Worm (Caenorhabditis elegans) whole organism, young adult: ENCODE measurements around the gene C50F4.1.
A peak's percentile ranks its signal among the peaks of the same experiment; 100 is the strongest.

Experiments
- B0336.3 ChIP-seq: fragments of 200-800 bp; sonication (Bioruptor generic); IDR thresholded peaks from 2 replicates; pipeline ENCODE4 v1.3.6; 2022; ENCODE audit warnings: missing genetic modification characterization, missing compliant biosample characterization
- C17E4.6 ChIP-seq: fragments of 200-800 bp; sonication (Bioruptor generic); IDR thresholded peaks from 2 replicates; pipeline ENCODE4 v1.3.6; 2022; ENCODE audit warnings: missing genetic modification reagents, missing genetic modification characterization, missing compliant biosample characterization
- F23B12.7 ChIP-seq: sonication (generic microtip); optimal IDR thresholded peaks from 2 replicates; lab custom pipeline; 2017; ENCODE audit warnings: missing genetic modification characterization, mild to moderate bottlenecking, missing compliant biosample characterization, antibody characterized with exemption, moderate library complexity; ENCODE audit not compliant: insufficient read depth
- F33H1.4 ChIP-seq: fragments of 200-800 bp; sonication (Bioruptor generic); IDR thresholded peaks from 2 replicates; pipeline ENCODE4 v1.3.6; 2022; ENCODE audit warnings: missing genetic modification reagents, missing genetic modification characterization, missing compliant biosample characterization
- F52B5.7 ChIP-seq: sonication (generic microtip); optimal IDR thresholded peaks from 2 replicates; lab custom pipeline; 2016; ENCODE audit warnings: mild to moderate bottlenecking, missing genetic modification characterization, missing compliant biosample characterization
- F57A8.1 ChIP-seq: fragments of 200-800 bp; sonication (Bioruptor generic); optimal IDR thresholded peaks from 2 replicates; lab custom pipeline; 2018; ENCODE audit warnings: mild to moderate bottlenecking, missing genetic modification characterization, moderate library complexity, missing compliant biosample characterization
- F57C9.4 ChIP-seq: sonication (generic microtip); optimal IDR thresholded peaks from 2 replicates; lab custom pipeline; 2017; ENCODE audit warnings: mild to moderate bottlenecking, missing genetic modification characterization, missing compliant biosample characterization
- K11D2.4 ChIP-seq: fragments of 200-800 bp; sonication (Bioruptor generic); IDR thresholded peaks from 2 replicates; pipeline ENCODE4 v1.3.6; 2022; ENCODE audit warnings: missing genetic modification reagents, missing genetic modification characterization, missing compliant biosample characterization
- Y53F4B.3 ChIP-seq: fragments of 200-800 bp; sonication (Bioruptor generic); IDR thresholded peaks from 2 replicates; pipeline ENCODE4 v1.3.6; 2022; ENCODE audit warnings: missing genetic modification reagents, missing genetic modification characterization, missing compliant biosample characterization
- Y56A3A.18 ChIP-seq: fragments of 200-800 bp; sonication (Bioruptor generic); IDR thresholded peaks from 2 replicates; pipeline ENCODE4 v1.3.6; 2022; ENCODE audit warnings: missing genetic modification reagents, missing genetic modification characterization, missing compliant biosample characterization
- akir-1 ChIP-seq: fragments of 200-800 bp; sonication (Bioruptor generic); optimal IDR thresholded peaks from 2 replicates; lab custom pipeline; 2018; ENCODE audit warnings: mild to moderate bottlenecking, missing genetic modification characterization, moderate library complexity, missing compliant biosample characterization
- atf-7 ChIP-seq: sonication (generic microtip); optimal IDR thresholded peaks from 2 replicates; lab custom pipeline; 2017; ENCODE audit warnings: mild to moderate bottlenecking, missing genetic modification characterization, missing compliant biosample characterization
- attf-5 ChIP-seq: fragments of 200-800 bp; sonication (Bioruptor generic); optimal IDR thresholded peaks from 2 replicates; lab custom pipeline; 2018; ENCODE audit warnings: mild to moderate bottlenecking, missing genetic modification characterization, missing compliant biosample characterization
- cebp-1 ChIP-seq, 2 experiments: fragments of 200-800 bp in 1 of 2; sonication (Bioruptor generic) in 1 of 2; sonication (generic microtip) in 1 of 2; IDR thresholded peaks in 1 of 2; optimal IDR thresholded peaks in 1 of 2; 2 replicates each; pipeline versions ENCODE4 v1.3.6 to Lab custom; 2017 to 2022; ENCODE audit warnings: missing compliant biosample characterization in 2 of 2, missing genetic modification characterization in 2 of 2, mild to moderate bottlenecking in 1 of 2, missing genetic modification reagents in 1 of 2, moderate library complexity in 1 of 2
- ceh-58 ChIP-seq: fragments of 200-800 bp; sonication (Bioruptor generic); IDR thresholded peaks from 2 replicates; pipeline ENCODE4 v1.3.6; 2022; ENCODE audit warnings: missing genetic modification characterization, missing compliant biosample characterization
- ceh-79 ChIP-seq: sonication (generic microtip); optimal IDR thresholded peaks from 2 replicates; lab custom pipeline; 2017; ENCODE audit warnings: mild to moderate bottlenecking, missing genetic modification characterization, missing compliant biosample characterization
- chd-7 ChIP-seq: sonication (generic microtip); optimal IDR thresholded peaks from 2 replicates; lab custom pipeline; 2016; ENCODE audit warnings: mild to moderate bottlenecking, missing genetic modification characterization, moderate library complexity, missing compliant biosample characterization
- die-1 ChIP-seq: sonication (generic microtip); optimal IDR thresholded peaks from 2 replicates; lab custom pipeline; 2016; ENCODE audit warnings: missing genotype, mild to moderate bottlenecking, missing genetic modification characterization, missing compliant biosample characterization
- efl-1 ChIP-seq: fragments of 150-350 bp; optimal IDR thresholded peaks from 2 replicates; lab custom pipeline; 2014; ENCODE audit warnings: missing biosample characterization, missing genetic modification reagents, missing genetic modification characterization
- egl-18 ChIP-seq: fragments of 200-800 bp; sonication (Bioruptor generic); IDR thresholded peaks from 2 replicates; pipeline ENCODE4 v1.3.6; 2022; ENCODE audit warnings: missing genetic modification reagents, missing genetic modification characterization, missing compliant biosample characterization
- fkh-3 ChIP-seq: sonication (generic microtip); optimal IDR thresholded peaks from 2 replicates; lab custom pipeline; 2016; ENCODE audit warnings: mild to moderate bottlenecking, missing genetic modification characterization, missing compliant biosample characterization
- gei-17 ChIP-seq: fragments of 200-800 bp; sonication (Bioruptor generic); optimal IDR thresholded peaks from 2 replicates; lab custom pipeline; 2018; ENCODE audit warnings: mild to moderate bottlenecking, missing genetic modification characterization, missing compliant biosample characterization
- him-1 ChIP-seq: sonication (generic microtip); optimal IDR thresholded peaks from 2 replicates; lab custom pipeline; 2016; ENCODE audit warnings: missing genotype, missing genetic modification reagents, missing genetic modification characterization, missing compliant biosample characterization
- hlh-12 ChIP-seq: sonication (generic microtip); optimal IDR thresholded peaks from 2 replicates; lab custom pipeline; 2016; ENCODE audit warnings: missing genetic modification characterization, missing compliant biosample characterization
- lag-1 ChIP-seq: fragments of 200-800 bp; sonication (Bioruptor generic); IDR thresholded peaks from 2 replicates; pipeline ENCODE4 v1.3.6; 2022; ENCODE audit warnings: missing genetic modification reagents, missing genetic modification characterization, missing compliant biosample characterization
- let-607 ChIP-seq, 2 experiments: fragments of 200-800 bp in 1 of 2; sonication (Bioruptor generic) in 1 of 2; sonication (generic microtip) in 1 of 2; optimal IDR thresholded peaks; 2 replicates each; lab custom pipeline; 2016 to 2018; ENCODE audit warnings: mild to moderate bottlenecking in 2 of 2, missing compliant biosample characterization in 2 of 2, missing genetic modification characterization in 2 of 2, moderate library complexity in 2 of 2, missing genotype in 1 of 2
- lin-40 ChIP-seq: sonication (generic microtip); optimal IDR thresholded peaks from 2 replicates; lab custom pipeline; 2016; ENCODE audit warnings: missing genetic modification characterization, mild to moderate bottlenecking, missing compliant biosample characterization, missing genotype, missing genetic modification reagents
- lin-54 ChIP-seq: fragments of 200-800 bp; sonication (Bioruptor generic); optimal IDR thresholded peaks from 2 replicates; lab custom pipeline; 2018; ENCODE audit warnings: mild to moderate bottlenecking, missing genetic modification characterization, missing compliant biosample characterization
- madf-10 ChIP-seq: sonication (generic microtip); optimal IDR thresholded peaks from 2 replicates; lab custom pipeline; 2016; ENCODE audit warnings: mild to moderate bottlenecking, missing genetic modification characterization, missing compliant biosample characterization
- nfya-2 ChIP-seq: fragments of 200-800 bp; sonication (Bioruptor generic); IDR thresholded peaks from 2 replicates; pipeline ENCODE4 v1.3.6; 2022; ENCODE audit warnings: missing genetic modification reagents, missing genetic modification characterization, missing compliant biosample characterization
- nhr-120 ChIP-seq: fragments of 200-800 bp; sonication (Bioruptor generic); IDR thresholded peaks from 2 replicates; pipeline ENCODE4 v1.3.6; 2022; ENCODE audit warnings: missing genetic modification characterization, missing compliant biosample characterization
- nhr-27 ChIP-seq: fragments of 200-800 bp; sonication (Bioruptor generic); optimal IDR thresholded peaks from 2 replicates; lab custom pipeline; 2018; ENCODE audit warnings: mild to moderate bottlenecking, missing genetic modification characterization, moderate library complexity, missing compliant biosample characterization
- pbrm-1 ChIP-seq: fragments of 200-800 bp; sonication (Bioruptor generic); IDR thresholded peaks from 2 replicates; pipeline ENCODE4 v1.3.6; 2022; ENCODE audit warnings: missing genetic modification reagents, missing genetic modification characterization, missing compliant biosample characterization
- rcor-1 ChIP-seq: fragments of 200-800 bp; sonication (Bioruptor generic); IDR thresholded peaks from 2 replicates; pipeline ENCODE4 v1.3.6; 2022; ENCODE audit warnings: missing genetic modification reagents, missing genetic modification characterization, missing compliant biosample characterization
- rpc-1 ChIP-seq, 2 experiments: fragments of 150-350 bp in 1 of 2; sonication (generic microtip) in 1 of 2; optimal IDR thresholded peaks; 2 replicates each; lab custom pipeline; 2014 to 2018; ENCODE audit warnings: missing biosample characterization in 1 of 2, missing genetic modification characterization in 1 of 2, missing genetic modification reagents in 1 of 2, missing genotype in 1 of 2
- sdz-38 ChIP-seq: sonication (generic microtip); optimal IDR thresholded peaks from 2 replicates; lab custom pipeline; 2016; ENCODE audit warnings: missing genotype, missing genetic modification characterization, missing compliant biosample characterization
- snpc-1.1 ChIP-seq: sonication (generic microtip); optimal IDR thresholded peaks from 2 replicates; lab custom pipeline; 2017; ENCODE audit warnings: missing genetic modification characterization, mild to moderate bottlenecking, missing compliant biosample characterization, antibody characterized with exemption, moderate library complexity, missing genotype, missing genetic modification reagents; ENCODE audit not compliant: insufficient read depth
- somi-1 ChIP-seq: fragments of 200-800 bp; sonication (Bioruptor generic); optimal IDR thresholded peaks from 2 replicates; lab custom pipeline; 2018; ENCODE audit warnings: mild to moderate bottlenecking, missing genetic modification characterization, missing compliant biosample characterization
- tbp1 ChIP-seq: fragments of 200-800 bp; sonication (Bioruptor generic); optimal IDR thresholded peaks from 2 replicates; lab custom pipeline; 2018; ENCODE audit warnings: mild to moderate bottlenecking, missing genetic modification characterization, missing compliant biosample characterization
- zim-3 ChIP-seq: sonication (generic microtip); optimal IDR thresholded peaks from 2 replicates; lab custom pipeline; 2017; ENCODE audit warnings: mild to moderate bottlenecking, missing genetic modification characterization, moderate library complexity, missing compliant biosample characterization
- ztf-18 ChIP-seq: sonication (generic microtip); optimal IDR thresholded peaks from 2 replicates; lab custom pipeline; 2016; ENCODE audit warnings: missing genotype, mild to moderate bottlenecking, missing genetic modification characterization, missing compliant biosample characterization
- ztf-26 ChIP-seq: sonication (generic microtip); optimal IDR thresholded peaks from 2 replicates; lab custom pipeline; 2017; ENCODE audit warnings: missing genetic modification characterization, missing compliant biosample characterization
- ztf-3 ChIP-seq: fragments of 200-800 bp; sonication (Bioruptor generic); optimal IDR thresholded peaks from 2 replicates; lab custom pipeline; 2018; ENCODE audit warnings: mild to moderate bottlenecking, missing genetic modification characterization, missing compliant biosample characterization
- ztf-6 ChIP-seq: fragments of 200-800 bp; sonication (Bioruptor generic); IDR thresholded peaks from 2 replicates; pipeline ENCODE4 v1.3.6; 2022; ENCODE audit warnings: missing genetic modification reagents, missing genetic modification characterization, missing compliant biosample characterization

The C50F4.1 gene

ce11 chrV:9500826-9501451, 25.7 kb upstream of the C50F4.1 start, which contains the start of gene swt-5:
swt-5 (plus strand) TSS chrV:9501401.
- no peak for TF ChIP-seq pbrm-1 (GFP tag; lab: Robert Waterston, UW)
- TF ChIP-seq madf-10, result no peak
- TF ChIP-seq egl-18, result no peak
- no peak for TF ChIP-seq F57C9.4
- TF ChIP-seq ztf-26 (tag; lab: Kevin White, UChicago), result no peak
- TF ChIP-seq C17E4.6, result no peak
- no peak for TF ChIP-seq him-1 (tag; lab: Kevin White, UChicago)
- no peak for TF ChIP-seq nfya-2 (GFP tag; lab: Robert Waterston, UW)
- TF ChIP-seq lag-1 (GFP tag; lab: Robert Waterston, UW), result no peak
- TF ChIP-seq tbp1 (GFP tag; lab: Kevin White, UChicago), result no peak
- TF ChIP-seq Y53F4B.3 (GFP tag; lab: Robert Waterston, UW), result no peak
- TF ChIP-seq, all 124 proteins: peak for 0

ce11 chrV:9503152-9503817, 23.3 kb upstream of the C50F4.1 start:
- 0 out of 2 replicates have a peak, but pooled peaks have one; percentile 36 for TF ChIP-seq ceh-58 (GFP tag; lab: Robert Waterston, UW)
- peak; percentile 66 for TF ChIP-seq fkh-3 (tag; lab: Kevin White, UChicago)
- peak in 1 of 2 experiments; percentile 25 for TF ChIP-seq let-607 (tag; optimal IDR thresholded peaks at IDR 0.05; lab: Kevin White, UChicago)
- no peak for TF ChIP-seq akir-1 (GFP tag; lab: Kevin White, UChicago)
- TF ChIP-seq lin-54, result no peak
- peak; percentile 43 for TF ChIP-seq F52B5.7
- no peak for TF ChIP-seq efl-1 (GFP tag; lab: Kevin White, UChicago)
- no peak for TF ChIP-seq F23B12.7
- no peak for TF ChIP-seq lin-40 (tag; lab: Kevin White, UChicago)
- TF ChIP-seq Y56A3A.18 (GFP tag; lab: Robert Waterston, UW), result peak; percentile 94
- peak; percentile 79 for TF ChIP-seq chd-7 (tag; lab: Kevin White, UChicago)
- TF ChIP-seq rpc-1 (optimal IDR thresholded peaks at IDR 0.05; lab: Kevin White, UChicago), result peak; percentile 81
- peak; percentile 74 for TF ChIP-seq rpc-1 (tag; optimal IDR thresholded peaks at IDR 0.05; lab: Kevin White, UChicago)
- TF ChIP-seq die-1 (tag; lab: Kevin White, UChicago), result peak; percentile 74
- TF ChIP-seq snpc-1.1 (tag; lab: Kevin White, UChicago), result peak; percentile 88
- TF ChIP-seq ztf-26 (tag; lab: Kevin White, UChicago), result peak; percentile 70
- peak; percentile 40 for TF ChIP-seq somi-1 (GFP tag; lab: Kevin White, UChicago)
- no peak; the same call in none of the 2 replicates for TF ChIP-seq B0336.3 (GFP tag; lab: Robert Waterston, UW)
- 0 out of 2 replicates have a peak, but pooled peaks have one; percentile 11 for TF ChIP-seq F33H1.4
- TF ChIP-seq tbp1 (GFP tag; lab: Kevin White, UChicago), result peak; percentile 96
- TF ChIP-seq nhr-27 (tag; lab: Kevin White, UChicago), result peak; percentile 52
- TF ChIP-seq F57A8.1 (GFP tag; lab: Kevin White, UChicago), result no peak
- peak; percentile 20 for TF ChIP-seq sdz-38 (tag; lab: Kevin White, UChicago)
- TF ChIP-seq rcor-1 (GFP tag; lab: Robert Waterston, UW), result peak; percentile 78
- peak; percentile 55 for TF ChIP-seq ceh-79 (tag; lab: Kevin White, UChicago)
- peak; percentile 24 for TF ChIP-seq gei-17 (GFP tag; lab: Kevin White, UChicago)
- TF ChIP-seq ztf-6, result no peak
- TF ChIP-seq attf-5, result peak; percentile 24
- peak; percentile 78 for TF ChIP-seq ztf-18 (tag; lab: Kevin White, UChicago)
- 0 out of 2 replicates have a peak, but pooled peaks have one; percentile 49 for TF ChIP-seq K11D2.4
- TF ChIP-seq hlh-12 (tag; lab: Kevin White, UChicago), result no peak
- peak; percentile 64 for TF ChIP-seq atf-7
- no peak for TF ChIP-seq cebp-1 (GFP tag; IDR thresholded peaks at IDR 0.05; lab: Robert Waterston, UW)
- no peak for TF ChIP-seq cebp-1 (tag; optimal IDR thresholded peaks at IDR 0.05; lab: Kevin White, UChicago)
- peak; percentile 83; the same call in 1 of the 2 replicates for TF ChIP-seq egl-18
- peak; percentile 92 for TF ChIP-seq zim-3
- peak; percentile 36 for TF ChIP-seq ztf-3 (GFP tag; lab: Kevin White, UChicago)
- peak; percentile 92; the same call in 1 of the 2 replicates for TF ChIP-seq nhr-120 (GFP tag; lab: Robert Waterston, UW)
